Worm (Caenorhabditis elegans) whole organism, young adult: ENCODE results near the gene taf-11.3.
A peak's percentile ranks its signal among the peaks of the same experiment; 100 is the strongest.

ENCODE experiments used
- D2030.7 ChIP-seq: fragments of 200-800 bp; sonication (Bioruptor generic); IDR thresholded peaks from 2 replicates; pipeline ENCODE4 v1.3.6; 2022; ENCODE audit warnings: missing genetic modification reagents, missing genetic modification characterization, missing compliant biosample characterization
- F22D6.2 ChIP-seq: sonication (generic microtip); optimal IDR thresholded peaks from 2 replicates; lab custom pipeline; 2016; ENCODE audit warnings: mild to moderate bottlenecking, missing genetic modification characterization, missing compliant biosample characterization
- F23B12.7 ChIP-seq: sonication (generic microtip); optimal IDR thresholded peaks from 2 replicates; lab custom pipeline; 2017; ENCODE audit warnings: missing genetic modification characterization, mild to moderate bottlenecking, missing compliant biosample characterization, antibody characterized with exemption, moderate library complexity; ENCODE audit not compliant: insufficient read depth
- F37B4.10 ChIP-seq: fragments of 200-800 bp; sonication (Bioruptor generic); IDR thresholded peaks from 2 replicates; pipeline ENCODE4 v1.3.6; 2022; ENCODE audit warnings: missing genetic modification characterization, missing compliant biosample characterization
- T07F8.4 ChIP-seq: sonication (generic microtip); optimal IDR thresholded peaks from 2 replicates; lab custom pipeline; 2016; ENCODE audit warnings: mild to moderate bottlenecking, missing genetic modification characterization, moderate library complexity, missing compliant biosample characterization
- Y53F4B.3 ChIP-seq: fragments of 200-800 bp; sonication (Bioruptor generic); IDR thresholded peaks from 2 replicates; pipeline ENCODE4 v1.3.6; 2022; ENCODE audit warnings: missing genetic modification reagents, missing genetic modification characterization, missing compliant biosample characterization
- Y53G8AR.9 ChIP-seq: fragments of 200-800 bp; sonication (Bioruptor generic); conservative IDR thresholded peaks from 2 replicates; pipeline ENCODE4 v1.3.6; 2022; ENCODE audit warnings: missing genetic modification reagents, missing genetic modification characterization, missing compliant biosample characterization
- Y56A3A.18 ChIP-seq: fragments of 200-800 bp; sonication (Bioruptor generic); IDR thresholded peaks from 2 replicates; pipeline ENCODE4 v1.3.6; 2022; ENCODE audit warnings: missing genetic modification reagents, missing genetic modification characterization, missing compliant biosample characterization
- Y67H2A.10 ChIP-seq: fragments of 200-800 bp; sonication (Bioruptor generic); conservative IDR thresholded peaks from 2 replicates; pipeline ENCODE4 v1.3.6; 2022; ENCODE audit warnings: missing genetic modification reagents, missing genetic modification characterization, missing compliant biosample characterization
- aptf-3 ChIP-seq: fragments of 200-800 bp; sonication (Bioruptor generic); IDR thresholded peaks from 2 replicates; pipeline ENCODE4 v1.3.6; 2022; ENCODE audit warnings: missing genetic modification characterization, missing compliant biosample characterization
- athp-1 ChIP-seq: sonication (generic microtip); optimal IDR thresholded peaks from 2 replicates; lab custom pipeline; 2017; ENCODE audit warnings: mild to moderate bottlenecking, missing genetic modification characterization, missing compliant biosample characterization
- attf-6 ChIP-seq: fragments of 200-800 bp; sonication (Bioruptor generic); IDR thresholded peaks from 2 replicates; pipeline ENCODE4 v1.3.6; 2022; ENCODE audit warnings: missing genetic modification reagents, missing genetic modification characterization, missing compliant biosample characterization
- bed-2 ChIP-seq: fragments of 200-800 bp; sonication (Bioruptor generic); IDR thresholded peaks from 2 replicates; pipeline ENCODE4 v1.3.6; 2022; ENCODE audit warnings: missing genetic modification reagents, missing genetic modification characterization, missing compliant biosample characterization
- ccch-3 ChIP-seq: fragments of 200-800 bp; sonication (Bioruptor generic); optimal IDR thresholded peaks from 2 replicates; lab custom pipeline; 2018; ENCODE audit warnings: mild to moderate bottlenecking, missing genetic modification characterization, missing compliant biosample characterization
- cebp-2 ChIP-seq: fragments of 200-800 bp; sonication (Bioruptor generic); IDR thresholded peaks from 2 replicates; pipeline ENCODE4 v1.3.6; 2022; ENCODE audit warnings: missing genetic modification characterization, missing compliant biosample characterization
- ceh-91 ChIP-seq: fragments of 200-800 bp; sonication (Bioruptor generic); IDR thresholded peaks from 2 replicates; pipeline ENCODE4 v1.3.6; 2022; ENCODE audit warnings: missing genetic modification reagents, missing genetic modification characterization, missing compliant biosample characterization
- chd-7 ChIP-seq: sonication (generic microtip); optimal IDR thresholded peaks from 2 replicates; lab custom pipeline; 2016; ENCODE audit warnings: mild to moderate bottlenecking, missing genetic modification characterization, moderate library complexity, missing compliant biosample characterization
- dox-1 ChIP-seq: fragments of 200-800 bp; sonication (Bioruptor generic); IDR thresholded peaks from 2 replicates; pipeline ENCODE4 v1.3.6; 2022; ENCODE audit warnings: missing genetic modification reagents, missing genetic modification characterization, missing compliant biosample characterization
- dpff-1 ChIP-seq: sonication (generic microtip); optimal IDR thresholded peaks from 2 replicates; lab custom pipeline; 2017; ENCODE audit warnings: mild to moderate bottlenecking, missing genetic modification characterization, missing compliant biosample characterization
- efl-1 ChIP-seq: fragments of 150-350 bp; optimal IDR thresholded peaks from 2 replicates; lab custom pipeline; 2014; ENCODE audit warnings: missing biosample characterization, missing genetic modification reagents, missing genetic modification characterization
- egl-18 ChIP-seq: fragments of 200-800 bp; sonication (Bioruptor generic); IDR thresholded peaks from 2 replicates; pipeline ENCODE4 v1.3.6; 2022; ENCODE audit warnings: missing genetic modification reagents, missing genetic modification characterization, missing compliant biosample characterization
- egl-44 ChIP-seq: fragments of 200-800 bp; sonication (Bioruptor generic); IDR thresholded peaks from 2 replicates; pipeline ENCODE4 v1.3.6; 2022; ENCODE audit warnings: missing genetic modification reagents, missing genetic modification characterization, missing compliant biosample characterization
- ets-4 ChIP-seq: fragments of 200-800 bp; sonication (Bioruptor generic); optimal IDR thresholded peaks from 2 replicates; lab custom pipeline; 2018; ENCODE audit warnings: mild to moderate bottlenecking, missing genetic modification characterization, missing compliant biosample characterization
- him-1 ChIP-seq: sonication (generic microtip); optimal IDR thresholded peaks from 2 replicates; lab custom pipeline; 2016; ENCODE audit warnings: missing genotype, missing genetic modification reagents, missing genetic modification characterization, missing compliant biosample characterization
- hmg-20 ChIP-seq: fragments of 200-800 bp; sonication (Bioruptor generic); IDR thresholded peaks from 2 replicates; pipeline ENCODE4 v1.3.6; 2022; ENCODE audit warnings: missing genetic modification reagents, missing genetic modification characterization, missing compliant biosample characterization
- hrde-1 ChIP-seq: sonication (generic microtip); optimal IDR thresholded peaks from 2 replicates; lab custom pipeline; 2016; ENCODE audit warnings: missing genetic modification characterization, mild to moderate bottlenecking, missing compliant biosample characterization, moderate library complexity, missing genotype, missing genetic modification reagents, borderline replicate concordance
- hsf-1 ChIP-seq: fragments of 200-800 bp; sonication (Bioruptor generic); IDR thresholded peaks from 2 replicates; pipeline ENCODE4 v1.3.6; 2022; ENCODE audit warnings: missing genetic modification reagents, missing genetic modification characterization, missing compliant biosample characterization
- lag-1 ChIP-seq: fragments of 200-800 bp; sonication (Bioruptor generic); IDR thresholded peaks from 2 replicates; pipeline ENCODE4 v1.3.6; 2022; ENCODE audit warnings: missing genetic modification reagents, missing genetic modification characterization, missing compliant biosample characterization
- let-526 ChIP-seq: fragments of 200-800 bp; sonication (Bioruptor generic); IDR thresholded peaks from 2 replicates; pipeline ENCODE4 v1.3.6; 2022; ENCODE audit warnings: missing genetic modification reagents, missing genetic modification characterization, missing compliant biosample characterization
- lin-35 ChIP-seq, 3 experiments: fragments of 150-350 bp in 2 of 3; sonication (generic microtip) in 1 of 3; optimal IDR thresholded peaks; 2 replicates each; lab custom pipeline; 2014 to 2018; ENCODE audit warnings: missing biosample characterization in 3 of 3, missing genetic modification characterization in 3 of 3, missing genetic modification reagents in 3 of 3
- lin-40 ChIP-seq: sonication (generic microtip); optimal IDR thresholded peaks from 2 replicates; lab custom pipeline; 2016; ENCODE audit warnings: missing genetic modification characterization, mild to moderate bottlenecking, missing compliant biosample characterization, missing genotype, missing genetic modification reagents
- lin-54 ChIP-seq: fragments of 200-800 bp; sonication (Bioruptor generic); optimal IDR thresholded peaks from 2 replicates; lab custom pipeline; 2018; ENCODE audit warnings: mild to moderate bottlenecking, missing genetic modification characterization, missing compliant biosample characterization
- madf-10 ChIP-seq: sonication (generic microtip); optimal IDR thresholded peaks from 2 replicates; lab custom pipeline; 2016; ENCODE audit warnings: mild to moderate bottlenecking, missing genetic modification characterization, missing compliant biosample characterization
- madf-3 ChIP-seq: fragments of 200-800 bp; sonication (Bioruptor generic); IDR thresholded peaks from 2 replicates; pipeline ENCODE4 v1.3.6; 2022; ENCODE audit warnings: missing genetic modification reagents, missing genetic modification characterization, missing compliant biosample characterization
- mxl-1 ChIP-seq: sonication (generic microtip); optimal IDR thresholded peaks from 2 replicates; lab custom pipeline; 2016; ENCODE audit warnings: missing genetic modification characterization, missing compliant biosample characterization
- nfya-1 ChIP-seq: sonication (generic microtip); optimal IDR thresholded peaks from 2 replicates; lab custom pipeline; 2017; ENCODE audit warnings: antibody characterized with exemption, missing compliant biosample characterization, missing genetic modification characterization, borderline replicate concordance; ENCODE audit not compliant: insufficient read depth
- nfyb-1 ChIP-seq: fragments of 200-800 bp; sonication (Bioruptor generic); IDR thresholded peaks from 2 replicates; pipeline ENCODE4 v1.3.6; 2022; ENCODE audit warnings: missing genetic modification reagents, missing genetic modification characterization, missing compliant biosample characterization
- nhr-179 ChIP-seq: sonication (generic microtip); optimal IDR thresholded peaks from 2 replicates; lab custom pipeline; 2016; ENCODE audit warnings: mild to moderate bottlenecking, missing genetic modification characterization, missing compliant biosample characterization
- nhr-27 ChIP-seq: fragments of 200-800 bp; sonication (Bioruptor generic); optimal IDR thresholded peaks from 2 replicates; lab custom pipeline; 2018; ENCODE audit warnings: mild to moderate bottlenecking, missing genetic modification characterization, moderate library complexity, missing compliant biosample characterization
- pbrm-1 ChIP-seq: fragments of 200-800 bp; sonication (Bioruptor generic); IDR thresholded peaks from 2 replicates; pipeline ENCODE4 v1.3.6; 2022; ENCODE audit warnings: missing genetic modification reagents, missing genetic modification characterization, missing compliant biosample characterization
- sdz-38 ChIP-seq: sonication (generic microtip); optimal IDR thresholded peaks from 2 replicates; lab custom pipeline; 2016; ENCODE audit warnings: missing genotype, missing genetic modification characterization, missing compliant biosample characterization
- somi-1 ChIP-seq: fragments of 200-800 bp; sonication (Bioruptor generic); optimal IDR thresholded peaks from 2 replicates; lab custom pipeline; 2018; ENCODE audit warnings: mild to moderate bottlenecking, missing genetic modification characterization, missing compliant biosample characterization
- tbp1 ChIP-seq: fragments of 200-800 bp; sonication (Bioruptor generic); optimal IDR thresholded peaks from 2 replicates; lab custom pipeline; 2018; ENCODE audit warnings: mild to moderate bottlenecking, missing genetic modification characterization, missing compliant biosample characterization
- tbx-9 ChIP-seq: sonication (generic microtip); optimal IDR thresholded peaks from 2 replicates; lab custom pipeline; 2016; ENCODE audit warnings: borderline replicate concordance, missing genetic modification characterization, inconsistent platforms, missing compliant biosample characterization
- unc-62 ChIP-seq: fragments of 150-350 bp; optimal IDR thresholded peaks from 2 replicates; lab custom pipeline; 2014; ENCODE audit warnings: missing biosample characterization, missing genetic modification reagents, missing genetic modification characterization
- zfh-2 ChIP-seq: fragments of 200-800 bp; sonication (Bioruptor generic); conservative IDR thresholded peaks from 2 replicates; pipeline ENCODE4 v1.3.6; 2022; ENCODE audit warnings: missing genetic modification reagents, missing genetic modification characterization, missing compliant biosample characterization
- ztf-22 ChIP-seq: fragments of 200-800 bp; sonication (Bioruptor generic); optimal IDR thresholded peaks from 2 replicates; lab custom pipeline; 2018; ENCODE audit warnings: mild to moderate bottlenecking, missing genetic modification characterization, moderate library complexity, missing compliant biosample characterization
- ztf-25 ChIP-seq: fragments of 200-800 bp; sonication (Bioruptor generic); IDR thresholded peaks from 2 replicates; pipeline ENCODE4 v1.3.6; 2022; ENCODE audit warnings: missing genetic modification reagents, missing genetic modification characterization, missing compliant biosample characterization
- ztf-28 ChIP-seq: fragments of 200-800 bp; sonication (Bioruptor generic); IDR thresholded peaks from 2 replicates; pipeline ENCODE4 v1.3.6; 2022; ENCODE audit warnings: missing genetic modification reagents, missing genetic modification characterization, missing compliant biosample characterization

Gene taf-11.3

ce11 chrIII:10461164-10461546 lies 43.9 kb downstream of the taf-11.3 start, which contains the start of gene atx-2:
Gene atx-2 (plus strand): TSS chrIII:10461389.
- no peak for TF ChIP-seq egl-18
- TF ChIP-seq nfya-1 (tag; lab: Kevin White, UChicago) = no peak
- TF ChIP-seq T07F8.4 (tag; lab: Kevin White, UChicago) = peak; percentile 1
- peak; percentile 92 for TF ChIP-seq egl-44 (GFP tag; lab: Robert Waterston, UW)
- no peak for TF ChIP-seq him-1 (tag; lab: Kevin White, UChicago)
- TF ChIP-seq sdz-38 (tag; lab: Kevin White, UChicago) = no peak
- TF ChIP-seq F22D6.2 (tag; lab: Kevin White, UChicago) = peak; percentile 78
- peak; percentile 42 for TF ChIP-seq ztf-22 (GFP tag; lab: Kevin White, UChicago)
- TF ChIP-seq athp-1 (tag; lab: Kevin White, UChicago) = peak; percentile 96
- peak; percentile 87 for TF ChIP-seq D2030.7 (GFP tag; lab: Robert Waterston, UW)
- peak; percentile 77 for TF ChIP-seq efl-1 (GFP tag; lab: Kevin White, UChicago)
- peak; percentile 97 for TF ChIP-seq dox-1 (GFP tag; lab: Robert Waterston, UW)
- peak; percentile 95 for TF ChIP-seq ztf-28
- TF ChIP-seq unc-62 (GFP tag; lab: Kevin White, UChicago) = no peak
- TF ChIP-seq nhr-27 (tag; lab: Kevin White, UChicago) = no peak
- TF ChIP-seq somi-1 (GFP tag; lab: Kevin White, UChicago) = peak; percentile 66
- TF ChIP-seq Y56A3A.18 (GFP tag; lab: Robert Waterston, UW) = no peak
- peak; percentile 92 for TF ChIP-seq madf-3
- TF ChIP-seq tbp1 (GFP tag; lab: Kevin White, UChicago) = peak; percentile 72
- peak; percentile 93 for TF ChIP-seq nfyb-1 (GFP tag; lab: Robert Waterston, UW)
- TF ChIP-seq Y53F4B.3 (GFP tag; lab: Robert Waterston, UW) = no peak
- peak; percentile 95 for TF ChIP-seq pbrm-1
- TF ChIP-seq ets-4 (GFP tag; lab: Kevin White, UChicago) = peak; percentile 88
- 0 out of 2 replicates have a peak, but pooled peaks have one; percentile 87 for TF ChIP-seq F37B4.10 (GFP tag; lab: Robert Waterston, UW)
- peak; percentile 86 for TF ChIP-seq Y67H2A.10 (GFP tag; lab: Robert Waterston, UW)
- TF ChIP-seq nhr-179 (tag; lab: Kevin White, UChicago) = no peak
- TF ChIP-seq Y53G8AR.9 (GFP tag; lab: Robert Waterston, UW) = peak; percentile 87
- TF ChIP-seq hsf-1 (GFP tag; lab: Robert Waterston, UW) = peak; percentile 69; the same call in 1 of the 2 replicates
- peak in 2 of 3 experiments; percentile 70 to 80 for TF ChIP-seq lin-35 (GFP tag; optimal IDR thresholded peaks at IDR 0.05; lab: Kevin White, UChicago)
- TF ChIP-seq lin-54 (GFP tag; lab: Kevin White, UChicago) = peak; percentile 91
- TF ChIP-seq zfh-2 = peak; percentile 97
- TF ChIP-seq aptf-3 (GFP tag; lab: Robert Waterston, UW) = peak; percentile 78; the same call in 1 of the 2 replicates
- TF ChIP-seq cebp-2 (GFP tag; lab: Robert Waterston, UW) = peak; percentile 74; the same call in 1 of the 2 replicates
- no peak for TF ChIP-seq ccch-3 (GFP tag; lab: Kevin White, UChicago)
- TF ChIP-seq mxl-1 = peak; percentile 42
- TF ChIP-seq ztf-25 (GFP tag; lab: Robert Waterston, UW) = peak; percentile 96
- no peak for TF ChIP-seq dpff-1 (tag; lab: Kevin White, UChicago)
- no peak for TF ChIP-seq tbx-9 (tag; lab: Kevin White, UChicago)
- peak; percentile 89 for TF ChIP-seq madf-10 (tag; lab: Kevin White, UChicago)
- TF ChIP-seq ceh-91 = peak; percentile 85
- TF ChIP-seq lag-1 (GFP tag; lab: Robert Waterston, UW) = no peak
- peak; percentile 92 for TF ChIP-seq chd-7 (tag; lab: Kevin White, UChicago)
- TF ChIP-seq F23B12.7 (tag; lab: Kevin White, UChicago) = no peak
- peak; percentile 79 for TF ChIP-seq attf-6 (GFP tag; lab: Robert Waterston, UW)
- TF ChIP-seq let-526 (GFP tag; lab: Robert Waterston, UW) = peak; percentile 67; the same call in 1 of the 2 replicates
- peak; percentile 88 for TF ChIP-seq hrde-1
- TF ChIP-seq bed-2 (GFP tag; lab: Robert Waterston, UW) = peak; percentile 81
- peak; percentile 74 for TF ChIP-seq lin-40 (tag; lab: Kevin White, UChicago)
- peak; percentile 83 for TF ChIP-seq hmg-20 (GFP tag; lab: Robert Waterston, UW)
